Worm (Caenorhabditis elegans): Measurements from ENCODE around the gene dmsr-1.
A peak's percentile ranks its signal among the peaks of the same experiment; 100 is the strongest.

The dmsr-1 gene

ce11 chrV:11428728-11429127 is 9.8 kb upstream of the dmsr-1 start:
- TF ChIP-seq C16A3.4 (tag; optimal IDR thresholded peaks at IDR 0.05): no peak
- TF ChIP-seq efl-1 (optimal IDR thresholded peaks at IDR 0.05): no peak
- TF ChIP-seq efl-1 (GFP tag; optimal IDR thresholded peaks at IDR 0.05 in 1 of 2): no peak
- no peak for TF ChIP-seq snu-23 (GFP tag; optimal IDR thresholded peaks at IDR 0.05)
- TF ChIP-seq egl-13 (tag; optimal IDR thresholded peaks at IDR 0.05): no peak
- no peak for TF ChIP-seq pax-3 (tag; optimal IDR thresholded peaks at IDR 0.05)
- no peak for TF ChIP-seq ama-1 (optimal IDR thresholded peaks at IDR 0.05)
- TF ChIP-seq C04F5.9 (tag; optimal IDR thresholded peaks at IDR 0.05): no peak
- peak; percentile 22 for TF ChIP-seq unc-86 (tag; optimal IDR thresholded peaks at IDR 0.05)
- no peak for TF ChIP-seq lin-13 (GFP tag; optimal IDR thresholded peaks at IDR 0.05)
- TF ChIP-seq zip-4 (GFP tag; optimal IDR thresholded peaks at IDR 0.05): no peak
- no peak for TF ChIP-seq sox-4 (tag; optimal IDR thresholded peaks at IDR 0.05)
- TF ChIP-seq nhr-85 (tag): no peak
- TF ChIP-seq lin-15B (tag; optimal IDR thresholded peaks at IDR 0.05): no peak
- TF ChIP-seq alr-1 (tag; optimal IDR thresholded peaks at IDR 0.05; ENCODE audit: borderline replicate concordance): no peak
- TF ChIP-seq lin-14 (GFP tag; optimal IDR thresholded peaks at IDR 0.05): peak; percentile 78
- no peak for TF ChIP-seq elt-2 (tag; optimal IDR thresholded peaks at IDR 0.05)
- TF ChIP-seq snpc-4 (tag; optimal IDR thresholded peaks at IDR 0.05): no peak
- no peak for TF ChIP-seq nhr-12 (tag; optimal IDR thresholded peaks at IDR 0.05)
- TF ChIP-seq tbx-2 (tag; optimal IDR thresholded peaks at IDR 0.05): peak; percentile 74
- TF ChIP-seq nhr-71 (tag; optimal IDR thresholded peaks at IDR 0.05): peak; percentile 42
- TF ChIP-seq nhr-19 (GFP tag; conservative IDR thresholded peaks at IDR 0.05): no peak
- no peak for TF ChIP-seq rnt-1 (tag; optimal IDR thresholded peaks at IDR 0.05)
- no peak for TF ChIP-seq ceh-82 (tag; optimal IDR thresholded peaks at IDR 0.05)
- no peak for TF ChIP-seq hpl-2 (GFP tag; optimal IDR thresholded peaks at IDR 0.05)
- TF ChIP-seq Y116A8C.19 (tag; optimal IDR thresholded peaks at IDR 0.05; ENCODE audit: borderline replicate concordance): no peak
- TF ChIP-seq unc-30 (tag; optimal IDR thresholded peaks at IDR 0.05): no peak
- no peak for TF ChIP-seq xbp-1 (tag; optimal IDR thresholded peaks at IDR 0.05)
- TF ChIP-seq fos-1 (tag; optimal IDR thresholded peaks at IDR 0.05): no peak
- TF ChIP-seq mef-2 (tag; optimal IDR thresholded peaks at IDR 0.05): no peak
- TF ChIP-seq nhr-47 (tag; optimal IDR thresholded peaks at IDR 0.05): peak; percentile 19
- peak; percentile 11 for TF ChIP-seq zag-1 (tag; optimal IDR thresholded peaks at IDR 0.05)
- TF ChIP-seq dpl-1 (GFP tag; optimal IDR thresholded peaks at IDR 0.05): no peak
- TF ChIP-seq hlh-4 (tag; optimal IDR thresholded peaks at IDR 0.05): no peak
- no peak for TF ChIP-seq hlh-17 (GFP tag; optimal IDR thresholded peaks at IDR 0.05; ENCODE audit: borderline replicate concordance)
- peak; percentile 53 for TF ChIP-seq ces-1 (GFP tag; optimal IDR thresholded peaks at IDR 0.05)
- no peak for TF ChIP-seq lin-39 (tag; optimal IDR thresholded peaks at IDR 0.05)
- peak; percentile 81 for TF ChIP-seq dsc-1 (tag; optimal IDR thresholded peaks at IDR 0.05)
- no peak for TF ChIP-seq sup-37 (GFP tag; optimal IDR thresholded peaks at IDR 0.05)

ce11 chrV:11430823-11431222 is 7.7 kb upstream of the dmsr-1 start:
- TF ChIP-seq rnt-1 (tag; optimal IDR thresholded peaks at IDR 0.05) (no peak), nhr-71 (tag; optimal IDR thresholded peaks at IDR 0.05) (no peak), lin-14 (GFP tag; optimal IDR thresholded peaks at IDR 0.05) (peak; percentile 11), aha-1 (tag; optimal IDR thresholded peaks at IDR 0.05) (no peak), fkh-10 (GFP tag; optimal IDR thresholded peaks at IDR 0.05) (peak; percentile 72), nhr-12 (tag; optimal IDR thresholded peaks at IDR 0.05) (no peak)

- TF ChIP-seq grh-1 (GFP tag; IDR thresholded peaks at IDR 0.05) (no peak), zag-1 (tag; optimal IDR thresholded peaks at IDR 0.05) (no peak), mef-2 (tag; optimal IDR thresholded peaks at IDR 0.05) (no peak), nhr-77 (tag; optimal IDR thresholded peaks at IDR 0.05) (no peak), sptf-1 (tag; optimal IDR thresholded peaks at IDR 0.05) (no peak), elt-2 (tag; optimal IDR thresholded peaks at IDR 0.05) (no peak), C04F5.9 (tag; optimal IDR thresholded peaks at IDR 0.05) (no peak), unc-98 (GFP tag; IDR thresholded peaks at IDR 0.05) (no peak), lin-39 (tag; optimal IDR thresholded peaks at IDR 0.05) (no peak), jun-1 (tag; optimal IDR thresholded peaks at IDR 0.05) (no peak), xbp-1 (tag; optimal IDR thresholded peaks at IDR 0.05) (no peak), fkh-4 (tag; optimal IDR thresholded peaks at IDR 0.05; ENCODE audit: borderline replicate concordance) (no peak)
These were observed 3.3 kb upstream of the dmsr-1 start for ce11 chrV:11435242-11435641.

Data from whole organism, L1 larva.